Fruit fly (Drosophila melanogaster) whole organism, larva: ENCODE data around the gene CG15362.

Experiments used
- noc ChIP-seq: fragments of 200-800 bp; sonication (Bioruptor generic); optimal IDR thresholded peaks from 3 replicates; lab custom pipeline; 2019; ENCODE audit warnings: missing biosample characterization, mild to moderate bottlenecking, missing genetic modification characterization, moderate library complexity

Gene CG15362

dm6 chr2L:2011430-2011829, 30.5 kb downstream of the CG15362 start:
- no peak for TF ChIP-seq noc

- no peak for TF ChIP-seq noc
Observed at dm6 chr2L:2013057-2013456, 32.1 kb downstream of the CG15362 start.

dm6 chr2L:2013836-2014434, 33.0 kb downstream of the CG15362 start:
- no peak for TF ChIP-seq noc

dm6 chr2L:2015204-2015603, 34.2 kb downstream of the CG15362 start:
- TF ChIP-seq noc = no peak

dm6 chr2L:2022823-2023222, 41.8 kb downstream of the CG15362 start:
- TF ChIP-seq noc = no peak

- TF ChIP-seq noc = no peak
Observed at dm6 chr2L:2031522-2031921, 50.5 kb downstream of the CG15362 start.
